Fruit fly (Drosophila melanogaster): ENCODE measurements around the gene AsnRS.

DNA sequence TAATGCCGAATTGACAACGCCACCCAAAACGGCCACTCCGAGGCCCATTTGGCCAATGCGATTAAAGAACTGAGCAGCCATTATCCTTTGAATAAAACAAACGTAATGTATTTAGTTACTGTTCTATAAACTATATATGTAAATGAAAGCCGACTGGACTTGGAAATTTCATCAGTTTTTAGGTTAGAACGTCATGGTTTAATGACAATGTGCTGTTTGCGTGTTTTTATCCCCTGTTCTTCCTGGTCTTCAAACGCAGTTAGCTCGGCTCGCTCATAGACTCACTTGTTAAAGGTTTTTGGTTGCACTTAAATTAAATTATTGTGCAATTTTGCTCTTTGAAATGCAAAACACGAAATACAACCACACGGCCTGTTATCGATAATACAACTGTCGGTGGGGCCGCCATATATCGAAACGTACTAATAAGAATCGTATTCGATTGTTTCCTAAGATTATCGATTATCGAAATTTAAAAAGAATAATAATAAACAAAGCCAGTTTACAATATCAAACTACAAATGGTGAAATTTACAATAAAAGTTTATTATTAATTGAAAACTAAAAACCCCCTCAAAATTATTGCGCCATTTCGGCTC, 8.2 kb downstream of the AsnRS start, which contains the start of gene Phb1:
- TF ChIP-seq Eip93F (GFP tag; optimal IDR thresholded peaks at IDR 0.05), result no peak
- no peak for TF ChIP-seq net (GFP tag; optimal IDR thresholded peaks at IDR 0.05)
- no peak for TF ChIP-seq CG16779 (tag; optimal IDR thresholded peaks at IDR 0.05)
- TF ChIP-seq Lpt (GFP tag; optimal IDR thresholded peaks at IDR 0.05), result no peak
- TF ChIP-seq Ets21C (GFP tag; optimal IDR thresholded peaks at IDR 0.05), result no peak

Data from whole organism, prepupa.